Worm (Caenorhabditis elegans): ENCODE results near the gene twk-18.

The twk-18 gene

DNA sequence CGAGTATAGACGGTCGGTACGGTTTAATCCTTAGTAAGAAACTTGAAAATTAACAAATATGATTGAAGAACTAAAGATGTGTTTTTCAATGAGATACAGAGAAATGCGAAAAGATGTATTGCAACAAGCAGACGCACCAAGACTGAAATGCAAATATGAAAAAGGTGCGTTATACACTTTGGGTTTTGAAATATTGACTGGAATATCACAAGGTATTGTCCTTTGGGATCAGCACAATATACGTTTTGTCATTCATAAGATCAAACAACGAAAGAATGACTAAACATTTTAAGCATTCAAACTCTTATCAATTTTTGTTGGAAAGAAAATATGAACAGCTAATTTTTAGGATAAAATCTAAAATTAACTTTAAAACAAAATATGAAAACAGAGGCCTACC is 34.9 kb downstream of the twk-18 start, which contains the start of gene T25B6.6:
Gene T25B6.6, minus strand, starts transcription at position 101 of the 400 bp plus-strand sequence.
- TF ChIP-seq aly-2 (tag; optimal IDR thresholded peaks at IDR 0.05) (no peak), nhr-77 (tag; optimal IDR thresholded peaks at IDR 0.05) (no peak), unc-39 (tag; optimal IDR thresholded peaks at IDR 0.05) (no peak), zag-1 (tag; optimal IDR thresholded peaks at IDR 0.05) (no peak), sma-9 (GFP tag; optimal IDR thresholded peaks at IDR 0.05) (no peak), sma-9 (tag; optimal IDR thresholded peaks at IDR 0.05) (no peak), sem-4 (tag; optimal IDR thresholded peaks at IDR 0.05) (no peak), gmeb-1 (tag; optimal IDR thresholded peaks at IDR 0.05) (no peak), snpc-4 (tag; optimal IDR thresholded peaks at IDR 0.05) (no peak), nhr-23 (tag; optimal IDR thresholded peaks at IDR 0.05) (no peak), egl-27 (tag; optimal IDR thresholded peaks at IDR 0.05) (no peak), ztf-4 (tag; optimal IDR thresholded peaks at IDR 0.05) (no peak), nhr-237 (tag; optimal IDR thresholded peaks at IDR 0.05) (no peak), nhr-6 (tag; optimal IDR thresholded peaks at IDR 0.05) (no peak), lsy-2 (tag; optimal IDR thresholded peaks at IDR 0.05) (no peak), blmp-1 (tag; optimal IDR thresholded peaks at IDR 0.05; ENCODE audit: insufficient read depth) (no peak), ama-1 (optimal IDR thresholded peaks at IDR 0.05) (no peak), alr-1 (tag; optimal IDR thresholded peaks at IDR 0.05) (no peak), lin-13 (GFP tag; optimal IDR thresholded peaks at IDR 0.05) (no peak), ztf-1 (GFP tag; conservative IDR thresholded peaks at IDR 0.05) (no peak), nhr-11 (tag; optimal IDR thresholded peaks at IDR 0.05) (no peak)

DNA sequence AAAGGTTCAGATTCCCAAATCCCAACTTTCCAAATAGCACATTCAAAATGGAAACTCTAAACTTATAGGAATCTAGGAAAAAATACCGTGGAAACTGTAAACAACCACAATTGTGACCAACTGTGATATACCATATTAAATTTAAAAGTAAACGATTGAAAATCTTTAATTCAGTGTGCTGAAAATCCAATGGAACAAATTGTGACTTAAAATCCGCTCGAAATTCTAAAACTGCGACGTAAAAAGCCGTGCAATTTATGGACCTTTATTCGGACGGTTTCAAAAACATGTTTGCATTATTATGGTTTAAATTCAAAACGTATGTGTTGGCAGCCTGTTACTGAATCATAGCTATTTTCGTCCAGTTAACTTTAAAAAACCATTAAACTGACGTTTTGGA is 35.9 kb downstream of the twk-18 start:
- no peak for TF ChIP-seq mbf-1 (tag; optimal IDR thresholded peaks at IDR 0.05)
- TF ChIP-seq unc-55 (GFP tag; optimal IDR thresholded peaks at IDR 0.05), result no peak
- no peak for TF ChIP-seq ztf-1 (GFP tag; conservative IDR thresholded peaks at IDR 0.05)
- no peak for TF ChIP-seq sem-4 (tag; optimal IDR thresholded peaks at IDR 0.05)
- TF ChIP-seq zag-1 (tag; optimal IDR thresholded peaks at IDR 0.05), result no peak
- no peak for TF ChIP-seq nhr-11 (tag; optimal IDR thresholded peaks at IDR 0.05)
- no peak for TF ChIP-seq ama-1 (optimal IDR thresholded peaks at IDR 0.05)
- TF ChIP-seq lsy-2 (tag; optimal IDR thresholded peaks at IDR 0.05), result no peak
- no peak for TF ChIP-seq mdl-1 (tag; optimal IDR thresholded peaks at IDR 0.05)
- TF ChIP-seq elt-1 (tag; optimal IDR thresholded peaks at IDR 0.05), result no peak
- TF ChIP-seq nhr-25 (tag; optimal IDR thresholded peaks at IDR 0.05), result no peak
- no peak for TF ChIP-seq fos-1 (tag; optimal IDR thresholded peaks at IDR 0.05)
- no peak for TF ChIP-seq nhr-12 (tag; optimal IDR thresholded peaks at IDR 0.05)

DNA sequence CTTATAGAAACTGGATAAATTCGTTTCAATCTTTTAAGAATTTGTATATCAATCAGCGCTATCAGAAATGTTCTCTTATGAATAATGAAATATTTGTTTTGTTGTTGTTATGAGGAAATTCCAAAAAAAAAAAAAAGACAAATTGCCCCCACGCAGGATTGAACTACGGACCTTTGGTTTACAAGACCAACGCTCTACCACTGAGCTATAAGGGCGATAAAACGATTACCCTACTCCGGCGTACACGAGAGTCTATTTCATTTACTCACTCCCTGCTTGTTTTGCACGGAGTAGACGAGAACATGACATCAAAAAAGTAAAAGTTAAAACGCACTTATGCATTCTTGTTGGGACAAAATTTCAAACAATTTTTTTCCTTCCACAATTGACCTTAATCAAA is 36.3 kb downstream of the twk-18 start:
- TF ChIP-seq unc-55 (GFP tag; optimal IDR thresholded peaks at IDR 0.05), result no peak
- TF ChIP-seq elt-1 (tag; optimal IDR thresholded peaks at IDR 0.05), result no peak
- TF ChIP-seq sma-3 (GFP tag; optimal IDR thresholded peaks at IDR 0.05), result peak; percentile 10
- peak; percentile 25 for TF ChIP-seq fos-1 (tag; optimal IDR thresholded peaks at IDR 0.05)
- no peak for TF ChIP-seq blmp-1 (tag; optimal IDR thresholded peaks at IDR 0.05; ENCODE audit: insufficient read depth)
- no peak for TF ChIP-seq nhr-23 (tag; optimal IDR thresholded peaks at IDR 0.05)
- no peak for TF ChIP-seq nhr-237 (tag; optimal IDR thresholded peaks at IDR 0.05)
- peak; percentile 26 for TF ChIP-seq nhr-21 (tag; optimal IDR thresholded peaks at IDR 0.05)
- peak; percentile 42 for TF ChIP-seq sma-9 (GFP tag; optimal IDR thresholded peaks at IDR 0.05)
- TF ChIP-seq sma-9 (tag; optimal IDR thresholded peaks at IDR 0.05), result no peak
- TF ChIP-seq nhr-12 (tag; optimal IDR thresholded peaks at IDR 0.05), result no peak
- peak; percentile 4 for TF ChIP-seq crh-2 (tag; optimal IDR thresholded peaks at IDR 0.05)
- TF ChIP-seq lin-39 (tag; optimal IDR thresholded peaks at IDR 0.05), result no peak

DNA sequence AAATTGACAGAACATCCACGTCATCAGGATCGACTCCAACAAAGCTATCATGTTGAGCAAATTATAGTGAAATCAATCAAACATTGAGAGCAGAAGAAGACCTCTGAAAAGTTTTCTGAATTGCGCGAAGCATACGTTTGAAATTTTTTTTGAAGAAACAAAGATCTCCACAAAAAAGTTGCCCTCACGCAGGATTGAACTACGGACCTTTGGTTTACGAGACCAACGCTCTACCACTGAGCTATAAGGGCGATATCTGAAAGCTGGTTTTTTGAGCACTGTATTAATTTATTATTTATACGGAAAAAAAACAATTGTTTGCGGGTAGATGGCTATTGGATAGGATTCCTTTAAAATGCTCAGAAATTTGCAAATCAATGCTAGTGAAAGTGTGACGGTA is 37.6 kb downstream of the twk-18 start:
- TF ChIP-seq ztf-1 (GFP tag; conservative IDR thresholded peaks at IDR 0.05), result no peak
- TF ChIP-seq crh-2 (tag; optimal IDR thresholded peaks at IDR 0.05), result no peak
- no peak for TF ChIP-seq ztf-11 (tag; optimal IDR thresholded peaks at IDR 0.05)
- TF ChIP-seq nhr-77 (tag; optimal IDR thresholded peaks at IDR 0.05), result no peak
- no peak for TF ChIP-seq alr-1 (tag; optimal IDR thresholded peaks at IDR 0.05)
- no peak for TF ChIP-seq C34F6.9 (tag; optimal IDR thresholded peaks at IDR 0.05)
- no peak for TF ChIP-seq gmeb-1 (tag; optimal IDR thresholded peaks at IDR 0.05)
- no peak for TF ChIP-seq sem-4 (tag; optimal IDR thresholded peaks at IDR 0.05)
- TF ChIP-seq aly-2 (tag; optimal IDR thresholded peaks at IDR 0.05), result no peak
- no peak for TF ChIP-seq unc-39 (tag; optimal IDR thresholded peaks at IDR 0.05)
- TF ChIP-seq nhr-11 (tag; optimal IDR thresholded peaks at IDR 0.05), result no peak
- TF ChIP-seq blmp-1 (tag; optimal IDR thresholded peaks at IDR 0.05; ENCODE audit: insufficient read depth), result no peak
- TF ChIP-seq mab-5 (tag; optimal IDR thresholded peaks at IDR 0.05), result no peak
- no peak for TF ChIP-seq nhr-23 (tag; optimal IDR thresholded peaks at IDR 0.05)
- no peak for TF ChIP-seq dmd-4 (tag; optimal IDR thresholded peaks at IDR 0.05)
- no peak for TF ChIP-seq lin-11 (tag; optimal IDR thresholded peaks at IDR 0.05)
- no peak for TF ChIP-seq ama-1 (optimal IDR thresholded peaks at IDR 0.05)
